Fruit fly (Drosophila melanogaster) Kc167 (cell line): ENCODE measurements around the gene CG15169.

Source experiments
- Myc ChIP-seq: fragments of >200 bp; optimal IDR thresholded peaks from 2 replicates; lab custom pipeline; 2017; ENCODE audit warnings: missing external identifiers
- Sin3A ChIP-seq: fragments of >200 bp; optimal IDR thresholded peaks from 2 replicates; lab custom pipeline; 2018; ENCODE audit warnings: missing external identifiers
- h ChIP-seq: fragments of >200 bp; optimal IDR thresholded peaks from 3 replicates; lab custom pipeline; 2018; ENCODE audit warnings: missing external identifiers
- insv ChIP-seq: fragments of >200 bp; optimal IDR thresholded peaks from 3 replicates; lab custom pipeline; 2018; ENCODE audit warnings: missing external identifiers
- psq ChIP-seq: fragments of >200 bp; optimal IDR thresholded peaks from 2 replicates; lab custom pipeline; 2017; ENCODE audit warnings: missing external identifiers
- ttk ChIP-seq: sonication (Bioruptor generic); optimal IDR thresholded peaks from 2 replicates; lab custom pipeline; 2017; ENCODE audit warnings: missing external identifiers

dm6 chr2L:18948065-18948723 lies 42.6 kb upstream of the CG15169 start:
- TF ChIP-seq ttk (lab: Kevin White, UChicago) (no peak), psq (no peak), h (lab: Kevin White, UChicago) (no peak), Sin3A (lab: Kevin White, UChicago) (no peak), insv (lab: Kevin White, UChicago) (no peak), Myc (lab: Kevin White, UChicago) (no peak)
